Worm (Caenorhabditis elegans) whole organism, late embryonic: ENCODE measurements around the gene ceh-43.

ENCODE experiments used
- ceh-18 ChIP-seq: sonication (generic microtip); optimal IDR thresholded peaks from 2 replicates; lab custom pipeline; 2016; ENCODE audit warnings: missing genetic modification characterization, missing compliant biosample characterization
- ceh-9 ChIP-seq: sonication (generic microtip); optimal IDR thresholded peaks from 2 replicates; lab custom pipeline; 2016; ENCODE audit warnings: mild to moderate bottlenecking, missing genetic modification characterization, inconsistent platforms, missing compliant biosample characterization
- elt-2 ChIP-seq: sonication (generic microtip); optimal IDR thresholded peaks from 2 replicates; lab custom pipeline; 2016; ENCODE audit warnings: missing genetic modification reagents, missing genetic modification characterization, missing compliant biosample characterization
- madf-2 ChIP-seq: sonication (generic microtip); optimal IDR thresholded peaks from 2 replicates; lab custom pipeline; 2017; ENCODE audit warnings: missing genetic modification characterization, missing compliant biosample characterization
- pat-9 ChIP-seq: fragments of 200-800 bp; sonication (Bioruptor generic); optimal IDR thresholded peaks from 2 replicates; lab custom pipeline; 2018; ENCODE audit warnings: mild to moderate bottlenecking, missing genetic modification characterization, moderate library complexity, missing compliant biosample characterization
- pqm-1 ChIP-seq: sonication (generic microtip); optimal IDR thresholded peaks from 2 replicates; lab custom pipeline; 2016; ENCODE audit warnings: missing genetic modification characterization, missing compliant biosample characterization
- pros-1 ChIP-seq: fragments of 150-350 bp; optimal IDR thresholded peaks from 2 replicates; lab custom pipeline; 2014; ENCODE audit warnings: missing biosample characterization, missing genetic modification reagents, missing genetic modification characterization
- sox-2 ChIP-seq: fragments of 200-800 bp; sonication (Bioruptor generic); IDR thresholded peaks from 2 replicates; pipeline ENCODE4 v1.3.6; 2022; ENCODE audit warnings: missing genetic modification reagents, missing genetic modification characterization, missing compliant biosample characterization

ce11 chrIII:4453301-4453700 lies 3.6 kb upstream of the ceh-43 start:
- TF ChIP-seq elt-2 (tag; lab: Kevin White, UChicago) (no peak), ceh-18 (tag; lab: Kevin White, UChicago) (no peak), pros-1 (tag; lab: Kevin White, UChicago) (no peak), madf-2 (tag; lab: Kevin White, UChicago) (no peak), pat-9 (no peak), sox-2 (GFP tag; lab: Robert Waterston, UW) (no peak), pqm-1 (no peak), ceh-9 (tag; lab: Kevin White, UChicago) (no peak)
